Fruit fly (Drosophila melanogaster) whole organism, larva: ENCODE data around the gene tHMG2.

Experiments
- noc ChIP-seq: fragments of 200-800 bp; sonication (Bioruptor generic); optimal IDR thresholded peaks from 3 replicates; lab custom pipeline; 2019; ENCODE audit warnings: missing biosample characterization, mild to moderate bottlenecking, missing genetic modification characterization, moderate library complexity

Gene tHMG2

DNA sequence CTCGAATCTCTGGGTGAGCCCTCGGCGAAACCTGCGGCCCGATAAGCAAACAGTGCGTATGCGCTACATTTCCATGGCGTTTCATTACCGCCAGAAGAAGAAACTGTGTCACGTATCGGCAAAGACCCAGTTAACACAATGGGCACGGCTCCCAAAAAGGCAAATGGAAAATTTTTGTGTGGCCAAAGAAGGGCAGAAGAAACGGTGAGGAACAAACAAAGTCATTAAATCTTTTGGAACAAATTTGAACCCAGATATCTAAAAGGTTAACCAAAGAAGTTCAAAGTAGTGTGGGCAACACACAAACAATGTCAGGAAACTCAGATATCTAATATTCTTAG lies 32.3 kb downstream of the tHMG2 start:
- TF ChIP-seq noc (tag; lab: Kevin White, UChicago): no peak

DNA sequence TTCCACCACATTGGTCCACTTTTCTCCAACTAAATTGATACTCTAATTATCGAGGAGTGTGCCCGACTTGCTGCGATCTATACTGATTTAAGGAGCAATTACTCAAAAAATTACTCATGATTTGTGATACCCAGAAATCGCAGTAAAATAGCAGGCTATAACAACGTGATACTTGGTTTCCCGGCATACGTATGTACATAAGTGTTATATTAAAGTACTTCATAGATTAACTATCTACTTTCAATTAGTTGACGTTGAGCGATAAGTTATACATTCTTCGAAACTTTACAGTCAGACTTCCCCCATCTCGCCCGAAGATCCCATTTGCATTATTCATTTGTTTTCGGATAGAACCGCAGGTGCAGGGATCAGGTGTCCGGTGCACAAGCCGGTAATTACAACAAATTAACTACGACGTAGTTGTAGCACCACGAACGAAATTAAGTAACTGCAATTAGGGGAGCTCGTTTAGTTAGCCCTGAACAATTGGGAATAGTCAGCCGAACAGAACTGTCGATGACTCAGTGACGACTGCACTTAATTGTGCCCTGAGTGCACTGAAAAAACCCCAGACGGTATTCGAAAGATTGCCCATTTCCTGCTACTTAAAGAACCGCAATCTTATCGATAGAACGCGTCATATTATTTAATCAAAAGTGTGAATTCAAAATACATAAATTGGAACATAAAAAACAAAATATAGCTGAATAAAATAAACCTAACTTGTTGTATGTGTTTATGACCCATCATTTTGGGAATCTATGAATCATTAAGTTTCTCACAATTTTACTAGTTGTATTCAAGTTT lies 33.0 kb downstream of the tHMG2 start:
- TF ChIP-seq noc (tag; lab: Kevin White, UChicago): peak; percentile 33

DNA sequence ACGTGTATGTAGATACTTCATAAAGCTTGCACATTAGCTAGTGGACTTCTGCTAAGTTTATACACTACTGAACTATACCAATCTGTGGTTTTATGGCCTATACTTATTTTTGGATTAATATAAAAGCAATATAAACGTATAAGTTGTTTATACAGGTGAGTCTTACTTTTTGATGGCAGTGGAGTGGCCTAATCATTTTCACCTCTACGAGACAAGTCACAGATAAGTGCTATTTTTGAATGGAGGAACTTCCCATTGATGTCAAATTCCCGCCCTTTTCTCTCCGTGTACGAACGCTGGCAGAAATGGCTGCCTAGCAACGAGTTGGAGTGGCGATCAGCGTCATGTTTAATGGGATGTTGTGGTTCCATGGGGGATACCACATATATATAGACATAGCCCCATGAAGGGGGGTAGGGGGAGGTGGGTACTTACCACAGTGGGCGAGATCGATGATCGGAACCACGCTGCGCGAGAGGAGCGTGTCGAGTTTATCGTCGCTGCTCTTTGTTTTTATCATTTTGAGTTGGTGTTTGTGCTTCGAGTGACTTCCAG lies 33.7 kb downstream of the tHMG2 start:
- peak; percentile 33 for TF ChIP-seq noc (tag; lab: Kevin White, UChicago)

DNA sequence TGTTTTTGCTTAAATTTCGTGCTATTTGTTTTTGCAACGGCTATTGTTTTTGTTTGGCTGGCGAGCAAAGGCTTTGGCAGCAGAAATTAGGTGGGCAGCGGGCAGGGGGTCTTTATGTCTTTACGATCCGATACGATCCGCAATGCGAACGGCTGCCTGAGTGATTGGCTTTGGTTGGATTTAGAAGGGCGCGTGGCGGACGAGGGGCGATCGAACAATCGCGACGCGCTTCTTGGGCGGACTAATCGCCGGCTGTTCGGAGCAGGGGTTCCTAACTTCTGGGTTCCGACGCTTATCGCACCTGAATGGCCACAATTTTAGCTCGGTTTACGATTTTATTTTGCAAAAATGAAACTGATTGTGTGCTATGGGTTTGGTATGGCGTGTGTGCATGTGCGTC lies 34.4 kb downstream of the tHMG2 start:
- TF ChIP-seq noc (tag; lab: Kevin White, UChicago): peak; percentile 30

DNA sequence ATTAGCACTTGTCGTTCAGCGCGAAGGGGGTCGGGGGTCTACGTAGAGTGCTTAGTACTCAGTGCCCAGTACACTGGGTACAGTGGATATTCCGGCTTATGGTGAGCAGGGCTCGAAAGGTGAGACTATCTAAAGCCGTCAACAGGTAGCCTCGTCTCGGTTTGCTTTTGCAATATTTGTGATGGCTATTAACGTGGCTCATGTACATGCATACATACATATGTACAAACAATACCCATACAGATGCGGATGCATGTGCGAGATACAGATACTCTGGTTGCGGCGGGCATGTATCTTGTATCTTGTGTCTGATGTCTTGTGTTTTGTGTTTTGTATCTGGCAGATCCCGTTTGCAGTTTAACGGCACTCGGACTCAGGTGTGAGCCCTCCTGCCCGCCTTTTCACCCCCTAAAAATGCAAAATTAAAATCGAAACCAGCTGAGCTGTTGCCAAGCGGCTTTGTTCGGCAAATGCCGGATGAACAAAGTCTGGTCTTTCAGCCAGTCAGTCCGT lies 34.9 kb downstream of the tHMG2 start:
- no peak for TF ChIP-seq noc (tag; lab: Kevin White, UChicago)

DNA sequence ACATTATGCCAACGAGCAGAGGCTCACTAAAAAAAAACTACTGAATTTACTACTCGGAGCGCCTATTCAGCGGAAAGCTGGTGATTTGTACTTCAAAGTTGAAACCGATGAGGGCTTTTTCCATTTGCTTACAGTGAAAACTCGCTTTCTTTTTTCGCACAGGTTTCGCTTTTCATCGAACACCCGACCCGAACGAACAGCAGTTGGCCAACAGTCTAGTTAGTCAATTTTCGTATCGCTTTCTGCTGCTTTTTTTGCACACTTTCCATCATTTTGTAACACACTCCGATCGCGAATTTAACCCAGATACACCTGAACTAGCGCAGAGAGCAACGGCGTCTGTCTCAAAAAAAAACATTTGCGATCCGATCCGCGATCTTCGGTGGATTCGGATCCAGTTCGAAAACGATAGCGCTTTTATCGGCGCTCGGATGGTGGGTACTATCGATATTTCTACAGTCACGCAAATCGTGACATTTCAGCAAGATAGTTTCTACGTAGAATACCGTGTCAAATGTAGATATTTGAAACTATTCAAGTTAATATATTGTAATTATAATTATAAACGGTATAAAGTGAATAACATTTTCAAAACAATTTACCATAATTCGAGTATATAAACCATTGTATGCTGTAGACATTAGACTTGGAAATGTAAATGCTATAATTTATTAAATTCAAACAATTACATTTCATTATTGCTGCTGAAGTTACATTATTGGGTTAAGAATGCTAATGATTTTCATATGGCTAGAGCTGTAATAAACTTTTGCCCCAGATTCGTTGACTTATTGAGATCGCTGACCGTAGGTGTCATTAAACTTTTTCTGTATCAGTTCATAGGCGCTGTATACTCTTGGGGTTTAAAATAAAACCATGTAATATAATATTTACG lies 35.8 kb downstream of the tHMG2 start, which contains the start of gene CG5346:
Gene CG5346, minus strand, starts transcription at position 400 of the 895 bp plus-strand sequence.
- TF ChIP-seq noc (tag; lab: Kevin White, UChicago): no peak

DNA sequence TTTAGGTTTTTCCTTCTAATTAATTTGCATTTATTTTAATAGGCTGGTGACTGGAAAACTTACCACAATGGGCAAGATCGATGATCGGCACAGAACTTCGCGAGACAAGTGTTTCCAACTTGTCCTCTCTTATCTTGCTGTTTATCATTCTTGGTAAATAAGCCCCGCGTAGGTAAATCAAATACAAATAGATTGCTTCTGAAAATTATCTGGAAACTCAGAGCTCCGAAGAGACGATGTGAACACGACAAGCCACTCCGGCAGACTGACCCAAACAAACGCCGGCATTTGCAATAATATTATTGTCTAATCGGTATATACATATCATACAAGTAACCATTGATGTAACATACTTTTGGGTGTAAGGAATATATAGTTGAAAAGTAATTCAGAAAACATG lies 37.6 kb downstream of the tHMG2 start, which contains the start of gene CG33099:
Gene CG33099, minus strand, starts transcription at position 268 of the 400 bp plus-strand sequence.
- peak; percentile 65 for TF ChIP-seq noc (tag; lab: Kevin White, UChicago)

DNA sequence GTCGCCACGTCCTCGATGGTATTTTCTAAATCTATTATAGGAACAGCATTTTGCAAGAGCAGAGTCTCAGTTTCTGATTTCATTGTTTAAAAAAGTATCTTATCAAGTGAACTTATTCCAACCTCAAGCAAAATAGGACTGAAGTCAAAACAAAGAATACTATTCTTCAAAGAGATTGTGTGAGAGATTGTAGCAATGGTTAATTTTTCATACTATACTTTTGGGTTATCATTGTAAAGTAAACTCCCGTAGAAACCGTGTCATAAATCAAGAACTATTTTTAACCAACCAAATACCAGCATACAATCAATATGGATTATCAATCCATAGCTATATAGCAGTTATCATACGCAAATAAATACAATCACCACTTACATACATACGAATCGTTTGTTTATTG lies 39.0 kb downstream of the tHMG2 start, which contains the start of gene CG33093:
Gene CG33093, minus strand, starts transcription at position 122 of the 400 bp plus-strand sequence.
- no peak for TF ChIP-seq noc (tag; lab: Kevin White, UChicago)

DNA sequence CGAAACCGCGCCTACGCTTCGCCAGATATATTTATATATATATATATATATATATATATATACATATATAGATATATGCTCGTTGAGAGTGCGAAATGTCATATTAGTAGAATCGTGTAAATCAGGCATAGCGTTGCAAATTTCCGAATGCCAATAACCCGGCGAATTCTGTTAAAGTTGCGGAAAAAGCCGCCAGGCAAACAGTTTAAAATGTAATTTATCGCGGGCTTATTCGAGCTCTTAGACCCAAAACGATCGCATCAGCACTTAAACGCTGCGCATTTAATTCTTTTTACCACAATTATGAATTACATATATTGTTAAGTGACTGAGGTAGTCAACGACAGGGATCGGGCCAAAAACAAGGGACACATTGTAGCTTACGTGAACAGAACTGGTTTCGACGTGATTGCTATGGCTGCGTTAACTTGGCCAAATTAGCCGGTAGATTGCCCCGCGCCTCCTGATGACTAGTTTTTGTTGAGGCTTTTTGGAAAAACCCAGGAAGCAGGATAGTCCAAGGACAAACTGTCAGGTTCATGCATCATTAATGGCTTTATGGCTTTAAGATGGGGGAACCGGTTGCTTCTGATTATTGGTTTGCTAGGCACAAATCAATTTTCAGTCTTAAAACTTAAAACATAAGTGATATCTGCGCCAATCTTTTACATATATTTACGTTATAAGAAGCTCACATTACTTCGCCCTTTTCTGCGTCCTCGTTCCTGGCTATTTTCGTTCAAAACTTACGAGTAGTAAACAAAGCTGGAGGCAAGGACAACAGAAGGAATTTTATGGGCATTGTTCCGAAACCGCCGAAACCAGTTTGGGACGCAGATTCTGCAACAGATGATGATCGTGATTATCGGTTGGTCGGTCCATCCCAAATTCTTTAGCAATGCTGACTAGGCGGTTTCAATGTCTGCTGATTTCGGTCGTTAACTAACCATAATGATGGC lies 41.5 kb downstream of the tHMG2 start:
- TF ChIP-seq noc (tag; lab: Kevin White, UChicago): no peak

DNA sequence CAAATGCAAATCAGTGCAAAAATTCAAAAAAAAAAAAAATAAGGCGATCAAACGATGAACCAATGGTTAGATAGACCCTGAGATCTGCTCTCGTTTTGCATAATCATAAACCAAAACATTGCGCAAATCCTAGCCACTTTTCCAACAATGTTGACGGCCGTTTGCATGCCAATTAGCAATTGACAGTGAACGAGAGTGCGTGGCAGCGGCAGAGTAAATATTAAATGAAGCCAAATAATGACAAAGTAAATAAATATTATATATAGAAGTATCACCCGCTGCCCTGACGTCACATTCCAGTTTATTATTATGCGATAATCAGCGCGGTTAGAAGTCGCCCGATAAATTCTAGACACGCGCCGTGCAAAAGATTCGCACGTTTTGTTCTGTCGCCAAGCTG lies 43.2 kb downstream of the tHMG2 start:
- TF ChIP-seq noc (tag; lab: Kevin White, UChicago): no peak

DNA sequence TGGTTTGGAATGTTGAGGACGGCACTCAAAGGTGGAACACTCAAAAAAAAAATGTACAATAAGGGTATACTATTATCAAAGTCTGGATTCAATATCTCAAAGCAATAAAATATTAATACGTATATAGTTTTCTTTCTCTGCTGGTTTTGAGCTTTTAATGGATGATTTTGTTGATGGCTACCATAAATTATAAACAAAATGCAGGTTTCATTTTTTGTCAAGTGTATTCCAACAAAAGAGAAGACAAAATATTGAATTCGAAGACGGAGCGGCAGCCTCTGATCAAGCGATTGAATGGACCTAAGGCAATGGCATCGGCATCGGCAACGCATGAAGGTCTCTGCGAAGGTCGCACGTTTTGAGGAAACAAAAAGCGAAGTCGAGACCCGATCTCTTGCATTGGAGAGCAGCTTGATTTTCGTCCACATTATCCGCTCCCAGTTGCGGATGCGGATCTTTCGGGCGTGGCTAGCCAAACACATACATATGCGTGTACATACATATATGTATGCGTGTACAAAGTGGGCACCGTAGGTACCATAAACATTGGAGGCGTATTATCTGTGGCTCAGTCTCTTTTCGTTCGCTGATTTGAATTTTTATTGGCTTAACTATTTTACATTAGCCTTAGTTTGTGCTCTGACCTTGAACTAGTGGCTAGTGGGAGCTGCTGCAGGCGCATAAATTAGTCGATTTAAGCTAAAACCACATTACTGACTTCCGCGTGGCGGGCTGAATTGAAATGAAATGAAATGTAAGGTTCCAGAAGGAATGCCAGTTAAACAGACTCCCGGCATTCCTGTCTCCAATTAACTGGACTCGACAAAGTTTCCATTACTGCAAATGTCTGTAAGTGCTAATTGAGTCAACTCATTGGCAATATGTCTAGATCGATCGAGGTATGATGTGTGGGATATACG lies 44.0 kb downstream of the tHMG2 start:
- TF ChIP-seq noc (tag; lab: Kevin White, UChicago): peak; percentile 18

DNA sequence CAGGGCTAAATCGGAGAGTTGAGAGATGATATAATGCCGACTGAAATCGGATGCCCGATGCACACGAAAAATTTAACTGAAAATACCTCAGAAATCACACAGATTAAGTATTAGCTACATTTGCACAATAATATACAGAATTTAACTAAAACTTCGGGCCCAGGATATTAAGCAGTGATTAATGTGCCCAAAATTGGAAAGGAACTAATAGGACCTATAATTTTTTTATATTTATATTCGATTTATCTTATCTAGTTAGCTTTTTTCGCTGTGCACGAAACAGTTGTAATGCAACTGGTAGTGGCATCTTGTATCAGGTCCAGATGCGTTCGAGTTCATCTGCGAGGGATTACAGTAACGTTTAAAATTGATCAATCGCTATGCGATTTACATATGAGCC lies 46.1 kb downstream of the tHMG2 start:
- no peak for TF ChIP-seq noc (tag; lab: Kevin White, UChicago)

DNA sequence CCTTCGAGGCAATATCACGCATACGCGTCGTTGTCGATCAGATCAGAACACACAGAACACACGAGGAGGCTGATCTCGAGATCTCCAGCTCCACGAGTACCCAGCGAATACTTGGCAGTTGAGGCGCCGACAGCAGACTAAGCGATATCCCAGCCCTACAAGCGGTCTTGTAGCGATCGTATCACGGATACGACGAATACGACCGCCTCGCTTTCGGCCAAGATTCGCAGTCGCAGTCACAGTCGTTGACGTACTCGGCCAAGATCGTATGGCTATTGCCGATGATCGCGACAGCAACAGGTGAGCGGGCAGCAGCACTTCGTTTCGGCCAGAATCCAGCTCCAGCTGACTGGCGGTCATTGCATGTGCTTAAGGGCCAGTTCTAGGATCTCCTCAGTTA lies 47.0 kb downstream of the tHMG2 start, which contains the start of gene CG5326:
Gene CG5326, minus strand, starts transcription at position 158 of the 400 bp plus-strand sequence.
- TF ChIP-seq noc (tag; lab: Kevin White, UChicago): no peak
